Worm (Caenorhabditis elegans) whole organism, midembryonic: ENCODE results near the gene inpp-1.

Source experiments
- T22C8.4 ChIP-seq: fragments of 200-800 bp; sonication (Bioruptor generic); IDR thresholded peaks from 2 replicates; pipeline ENCODE4 v1.3.6; 2022; ENCODE audit warnings: missing genetic modification characterization, missing compliant biosample characterization
- cog-1 ChIP-seq: sonication (generic microtip); optimal IDR thresholded peaks from 2 replicates; lab custom pipeline; 2016; ENCODE audit warnings: missing genetic modification characterization, missing compliant biosample characterization
- flt-1 ChIP-seq: fragments of 200-800 bp; sonication (Bioruptor generic); IDR thresholded peaks from 2 replicates; pipeline ENCODE4 v1.3.6; 2022; ENCODE audit warnings: missing genetic modification characterization, missing compliant biosample characterization
- klf-2 ChIP-seq: fragments of 200-800 bp; sonication (Bioruptor generic); conservative IDR thresholded peaks from 2 replicates; pipeline ENCODE4 v1.3.6; 2022; ENCODE audit warnings: missing genetic modification reagents, missing genetic modification characterization, missing compliant biosample characterization
- med-1 ChIP-seq: sonication (generic microtip); optimal IDR thresholded peaks from 2 replicates; lab custom pipeline; 2017; ENCODE audit warnings: missing genetic modification characterization, mild to moderate bottlenecking, missing compliant biosample characterization, antibody characterized with exemption, missing genetic modification reagents; ENCODE audit not compliant: insufficient read depth
- ref-1 ChIP-seq: fragments of 200-800 bp; sonication (Bioruptor generic); conservative IDR thresholded peaks from 2 replicates; pipeline ENCODE4 v1.3.6; 2022; ENCODE audit warnings: missing genetic modification reagents, missing genetic modification characterization, missing compliant biosample characterization
- ztf-23 ChIP-seq: fragments of 200-800 bp; sonication (Bioruptor generic); IDR thresholded peaks from 2 replicates; pipeline ENCODE4 v1.3.6; 2022; ENCODE audit warnings: missing genetic modification reagents, missing genetic modification characterization, missing compliant biosample characterization
- ztf-29 ChIP-seq: fragments of 200-800 bp; sonication (Bioruptor generic); IDR thresholded peaks from 2 replicates; pipeline ENCODE4 v1.3.6; 2022; ENCODE audit warnings: missing genetic modification reagents, missing genetic modification characterization, missing compliant biosample characterization

ce11 chrIV:10734527-10735436, 38.9 kb downstream of the inpp-1 start, which contains the start of the genes orc-5 and cyb-1:
- TF ChIP-seq cog-1 (tag; lab: Kevin White, UChicago) (no peak), ref-1 (no peak), ztf-29 (no peak), flt-1 (GFP tag; lab: Robert Waterston, UW) (no peak), med-1 (GFP tag; lab: Kevin White, UChicago) (no peak), klf-2 (GFP tag; lab: Robert Waterston, UW) (no peak), T22C8.4 (GFP tag; lab: Robert Waterston, UW) (peak; percentile 68), ztf-23 (GFP tag; lab: Robert Waterston, UW) (no peak)
